Worm (Caenorhabditis elegans) whole organism, L2 larva: ENCODE results near the gene daf-6.

Experiments
- C34F6.9 ChIP-seq: fragments of 150-350 bp; optimal IDR thresholded peaks from 2 replicates; lab custom pipeline; 2014; ENCODE audit warnings: missing biosample characterization, missing genetic modification characterization
- R02D3.7 ChIP-seq: fragments of 150-350 bp; optimal IDR thresholded peaks from 2 replicates; lab custom pipeline; 2014; ENCODE audit warnings: missing biosample characterization, missing genetic modification characterization
- Y55F3AM.14 ChIP-seq: fragments of 200-800 bp; sonication (Bioruptor generic); optimal IDR thresholded peaks from 2 replicates; lab custom pipeline; 2018; ENCODE audit warnings: mild to moderate bottlenecking, missing genetic modification characterization, missing compliant biosample characterization
- ZK546.5 ChIP-seq: sonication (generic microtip); optimal IDR thresholded peaks from 2 replicates; lab custom pipeline; 2017; ENCODE audit warnings: missing biosample characterization, missing genetic modification characterization
- aly-2 ChIP-seq: fragments of 150-350 bp; optimal IDR thresholded peaks from 2 replicates; lab custom pipeline; 2014; ENCODE audit warnings: missing biosample characterization, missing genetic modification characterization
- blmp-1 ChIP-seq: sonication (generic microtip); optimal IDR thresholded peaks from 2 replicates; lab custom pipeline; 2017; ENCODE audit warnings: missing genetic modification characterization, mild to moderate bottlenecking, missing compliant biosample characterization, antibody characterized with exemption, moderate library complexity; ENCODE audit not compliant: insufficient read depth
- ceh-16 ChIP-seq: fragments of 150-350 bp; optimal IDR thresholded peaks from 2 replicates; lab custom pipeline; 2014; ENCODE audit warnings: missing biosample characterization, missing genetic modification characterization
- ceh-82 ChIP-seq: fragments of 150-350 bp; optimal IDR thresholded peaks from 2 replicates; lab custom pipeline; 2014; ENCODE audit warnings: missing biosample characterization, missing genetic modification characterization
- gmeb-1 ChIP-seq: fragments of 150-350 bp; optimal IDR thresholded peaks from 2 replicates; lab custom pipeline; 2014; ENCODE audit warnings: missing biosample characterization, missing genetic modification characterization
- lin-11 ChIP-seq: fragments of 150-350 bp; sonication (generic microtip); optimal IDR thresholded peaks from 2 replicates; lab custom pipeline; 2014; ENCODE audit warnings: missing biosample characterization, missing genetic modification characterization, inconsistent platforms, mixed read lengths
- lin-13 ChIP-seq: fragments of 150-350 bp; optimal IDR thresholded peaks from 2 replicates; lab custom pipeline; 2014; ENCODE audit warnings: missing biosample characterization, missing genetic modification reagents, missing genetic modification characterization
- lin-39 ChIP-seq: fragments of 150-350 bp; optimal IDR thresholded peaks from 2 replicates; lab custom pipeline; 2014; ENCODE audit warnings: missing biosample characterization, missing genetic modification reagents, missing genetic modification characterization
- mab-5 ChIP-seq: fragments of 150-350 bp; optimal IDR thresholded peaks from 2 replicates; lab custom pipeline; 2014; ENCODE audit warnings: missing biosample characterization, missing genetic modification characterization
- mdl-1 ChIP-seq, 2 experiments: fragments of 150-350 bp in 1 of 2; sonication (generic microtip) in 1 of 2; optimal IDR thresholded peaks; 2 replicates each; lab custom pipeline; 2017; ENCODE audit warnings: missing biosample characterization in 2 of 2, missing genetic modification characterization in 2 of 2
- nhr-12 ChIP-seq: fragments of 150-350 bp; optimal IDR thresholded peaks from 2 replicates; lab custom pipeline; 2014; ENCODE audit warnings: missing biosample characterization, missing genetic modification characterization
- nhr-129 ChIP-seq: fragments of 150-350 bp; optimal IDR thresholded peaks from 2 replicates; lab custom pipeline; 2014; ENCODE audit warnings: missing biosample characterization, missing genetic modification characterization
- nhr-21 ChIP-seq: fragments of 150-350 bp; optimal IDR thresholded peaks from 2 replicates; lab custom pipeline; 2014; ENCODE audit warnings: missing biosample characterization, missing genetic modification characterization
- nhr-23 ChIP-seq: fragments of 150-350 bp; optimal IDR thresholded peaks from 2 replicates; lab custom pipeline; 2014; ENCODE audit warnings: missing biosample characterization, missing genetic modification reagents, missing genetic modification characterization
- nhr-237 ChIP-seq: fragments of 150-350 bp; optimal IDR thresholded peaks from 2 replicates; lab custom pipeline; 2014; ENCODE audit warnings: missing biosample characterization, missing genetic modification characterization
- nhr-25 ChIP-seq: fragments of 150-350 bp; sonication (generic microtip); optimal IDR thresholded peaks from 3 replicates; lab custom pipeline; 2014; ENCODE audit warnings: missing biosample characterization, missing genetic modification characterization
- nhr-6 ChIP-seq: fragments of 150-350 bp; optimal IDR thresholded peaks from 2 replicates; lab custom pipeline; 2014; ENCODE audit warnings: missing biosample characterization, missing genetic modification characterization
- nhr-77 ChIP-seq: fragments of 150-350 bp; optimal IDR thresholded peaks from 2 replicates; lab custom pipeline; 2014; ENCODE audit warnings: missing biosample characterization, missing genetic modification characterization
- peb-1 ChIP-seq: fragments of 150-350 bp; optimal IDR thresholded peaks from 2 replicates; lab custom pipeline; 2014; ENCODE audit warnings: missing biosample characterization, missing genetic modification characterization
- sem-4 ChIP-seq: fragments of 150-350 bp; optimal IDR thresholded peaks from 2 replicates; lab custom pipeline; 2014; ENCODE audit warnings: missing biosample characterization, missing genetic modification reagents, missing genetic modification characterization
- skn-1 ChIP-seq: sonication (generic microtip); optimal IDR thresholded peaks from 2 replicates; lab custom pipeline; 2017; ENCODE audit warnings: missing biosample characterization, missing genetic modification characterization
- sma-3 ChIP-seq: sonication (generic microtip); optimal IDR thresholded peaks from 2 replicates; lab custom pipeline; 2016; ENCODE audit warnings: missing genetic modification reagents, missing genetic modification characterization, missing compliant biosample characterization
- sma-9 ChIP-seq, 2 experiments: fragments of 150-350 bp in 1 of 2; sonication (generic microtip) in 1 of 2; optimal IDR thresholded peaks; 2 replicates each; lab custom pipeline; 2014 to 2016; ENCODE audit warnings: missing genetic modification characterization in 2 of 2, mild to moderate bottlenecking in 1 of 2, missing biosample characterization in 1 of 2, missing compliant biosample characterization in 1 of 2, missing genetic modification reagents in 1 of 2, moderate library complexity in 1 of 2
- snpc-4 ChIP-seq: fragments of 150-350 bp; optimal IDR thresholded peaks from 2 replicates; lab custom pipeline; 2014; ENCODE audit warnings: missing biosample characterization, missing genetic modification characterization
- unc-39 ChIP-seq: fragments of 150-350 bp; optimal IDR thresholded peaks from 2 replicates; lab custom pipeline; 2014; ENCODE audit warnings: missing biosample characterization, missing genetic modification characterization
- unc-55 ChIP-seq: fragments of 150-350 bp; sonication (generic microtip); optimal IDR thresholded peaks from 3 replicates; lab custom pipeline; 2014; ENCODE audit warnings: missing biosample characterization, missing genetic modification reagents, missing genetic modification characterization
- unc-62 ChIP-seq: fragments of 150-350 bp; optimal IDR thresholded peaks from 2 replicates; lab custom pipeline; 2014; ENCODE audit warnings: missing biosample characterization, missing genetic modification reagents, missing genetic modification characterization
- zag-1 ChIP-seq: fragments of 150-350 bp; optimal IDR thresholded peaks from 2 replicates; lab custom pipeline; 2014; ENCODE audit warnings: missing biosample characterization, missing genetic modification characterization
- ztf-11 ChIP-seq: sonication (generic microtip); optimal IDR thresholded peaks from 2 replicates; lab custom pipeline; 2017; ENCODE audit warnings: missing biosample characterization, missing genetic modification characterization
- ztf-4 ChIP-seq: fragments of 150-350 bp; optimal IDR thresholded peaks from 2 replicates; lab custom pipeline; 2014; ENCODE audit warnings: missing biosample characterization, missing genetic modification characterization

The daf-6 gene

ce11 chrX:14872817-14873469, 15.3 kb upstream of the daf-6 start, which contains the start of gene F31F6.3:
TSS of gene F31F6.3 (minus strand) at chrX:14872867.
- no peak for TF ChIP-seq nhr-237 (tag; lab: Kevin White, UChicago)
- no peak for TF ChIP-seq blmp-1 (tag; lab: Kevin White, UChicago)
- TF ChIP-seq gmeb-1, result no peak
- no peak for TF ChIP-seq ZK546.5 (tag; lab: Kevin White, UChicago)

- TF ChIP-seq nhr-23 (tag; lab: Kevin White, UChicago), result no peak
- no peak for TF ChIP-seq Y55F3AM.14 (GFP tag; lab: Kevin White, UChicago)
- no peak for TF ChIP-seq mdl-1 (tag; optimal IDR thresholded peaks at IDR 0.05; lab: Kevin White, UChicago)
- TF ChIP-seq ceh-16 (tag; lab: Kevin White, UChicago), result no peak
- TF ChIP-seq R02D3.7, result no peak
- TF ChIP-seq nhr-21 (tag; lab: Kevin White, UChicago), result no peak
- TF ChIP-seq nhr-77 (tag; lab: Kevin White, UChicago), result no peak
Observed at ce11 chrX:14875668-14876067, 12.6 kb upstream of the daf-6 start, which contains the start of gene sssh-1. TSS of gene sssh-1 (plus strand) at chrX:14875968.

- no peak for TF ChIP-seq lin-13 (GFP tag; lab: Kevin White, UChicago)
- no peak for TF ChIP-seq sma-9 (GFP tag; optimal IDR thresholded peaks at IDR 0.05; lab: Kevin White, UChicago)
- no peak for TF ChIP-seq sma-9 (tag; optimal IDR thresholded peaks at IDR 0.05; lab: Kevin White, UChicago)
- no peak for TF ChIP-seq nhr-21 (tag; lab: Kevin White, UChicago)
- no peak for TF ChIP-seq unc-39 (tag; lab: Kevin White, UChicago)
- no peak for TF ChIP-seq sem-4 (tag; lab: Kevin White, UChicago)
- TF ChIP-seq nhr-6, result no peak
- no peak for TF ChIP-seq mab-5 (tag; lab: Kevin White, UChicago)
- no peak for TF ChIP-seq gmeb-1
- TF ChIP-seq ceh-16 (tag; lab: Kevin White, UChicago), result no peak
- no peak for TF ChIP-seq C34F6.9 (tag; lab: Kevin White, UChicago)
- TF ChIP-seq ztf-4 (tag; lab: Kevin White, UChicago), result no peak
- no peak for TF ChIP-seq unc-62 (GFP tag; lab: Kevin White, UChicago)
- no peak for TF ChIP-seq ceh-82 (tag; lab: Kevin White, UChicago)
- no peak for TF ChIP-seq nhr-25 (tag; lab: Kevin White, UChicago)
- TF ChIP-seq nhr-12, result no peak
- no peak for TF ChIP-seq Y55F3AM.14 (GFP tag; lab: Kevin White, UChicago)
- no peak for TF ChIP-seq blmp-1 (tag; lab: Kevin White, UChicago)
- no peak for TF ChIP-seq nhr-77 (tag; lab: Kevin White, UChicago)
- no peak for TF ChIP-seq snpc-4
- TF ChIP-seq sma-3 (GFP tag; lab: Kevin White, UChicago), result no peak
Observed at ce11 chrX:14877691-14878090, 10.6 kb upstream of the daf-6 start.

- no peak for TF ChIP-seq R02D3.7
- TF ChIP-seq ztf-4 (tag; lab: Kevin White, UChicago), result no peak
- no peak for TF ChIP-seq snpc-4
- TF ChIP-seq skn-1 (tag; lab: Kevin White, UChicago), result no peak
- TF ChIP-seq unc-55, result no peak
- TF ChIP-seq zag-1 (tag; lab: Kevin White, UChicago), result no peak
- TF ChIP-seq mab-5 (tag; lab: Kevin White, UChicago), result no peak
- TF ChIP-seq nhr-129, result no peak
- TF ChIP-seq lin-11 (tag; lab: Kevin White, UChicago), result no peak
- no peak for TF ChIP-seq nhr-12
- no peak for TF ChIP-seq lin-39 (tag; lab: Kevin White, UChicago)
- no peak for TF ChIP-seq nhr-6
- TF ChIP-seq sma-9 (GFP tag; optimal IDR thresholded peaks at IDR 0.05; lab: Kevin White, UChicago), result no peak
- no peak for TF ChIP-seq sma-9 (tag; optimal IDR thresholded peaks at IDR 0.05; lab: Kevin White, UChicago)
- no peak for TF ChIP-seq ceh-82 (tag; lab: Kevin White, UChicago)
- no peak for TF ChIP-seq ztf-11 (tag; lab: Kevin White, UChicago)
- TF ChIP-seq mdl-1 (tag; optimal IDR thresholded peaks at IDR 0.05; lab: Kevin White, UChicago), result no peak
Observed at ce11 chrX:14881119-14881518, 7.2 kb upstream of the daf-6 start, which contains the start of gene flp-8. TSS of gene flp-8 (plus strand) at chrX:14881419.

DNA sequence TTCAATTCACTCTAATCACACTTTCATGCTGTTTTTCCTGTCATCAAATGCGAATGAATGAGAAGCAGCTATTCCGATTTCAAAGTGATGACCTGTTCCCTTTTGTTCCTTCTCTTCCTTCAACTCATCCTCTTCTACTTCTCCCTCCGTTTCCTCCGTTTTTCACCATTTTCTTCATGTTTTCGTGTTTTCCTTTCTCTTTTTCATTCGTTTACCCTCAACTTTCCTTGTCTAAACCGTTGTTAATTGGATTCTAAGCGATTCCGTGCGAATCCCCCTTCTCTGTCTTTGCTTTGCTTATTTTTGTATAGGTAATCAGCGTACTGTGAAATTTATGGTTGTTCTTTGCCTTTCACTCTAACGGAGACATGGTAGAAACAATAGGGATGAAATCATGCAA, 2.4 kb upstream of the daf-6 start:
- no peak for TF ChIP-seq peb-1 (tag; lab: Kevin White, UChicago)
- TF ChIP-seq lin-11 (tag; lab: Kevin White, UChicago), result no peak
- TF ChIP-seq aly-2, result no peak
- TF ChIP-seq nhr-237 (tag; lab: Kevin White, UChicago), result no peak
